Worm (Caenorhabditis elegans) whole organism, L4/young adult: ENCODE measurements around the gene B0554.4.

Experiments
- dao-5 ChIP-seq: sonication (generic microtip); optimal IDR thresholded peaks from 2 replicates; lab custom pipeline; 2016; ENCODE audit warnings: missing genotype, missing genetic modification characterization, moderate library complexity, missing compliant biosample characterization
- him-1 ChIP-seq: sonication (generic microtip); optimal IDR thresholded peaks from 2 replicates; lab custom pipeline; 2016; ENCODE audit warnings: missing genotype, missing genetic modification reagents, missing genetic modification characterization, missing compliant biosample characterization

- TF ChIP-seq dao-5 (no peak), him-1 (tag; lab: Kevin White, UChicago) (no peak)
These were observed 24.6 kb downstream of the B0554.4 start, which contains the start of gene nhr-98 for ce11 chrV:453569-453968.
